Fruit fly (Drosophila melanogaster) whole organism, embryonic: ENCODE data around the gene Mtch.

Experiments used
- ATbp ChIP-seq: fragments of 200-800 bp; sonication (Bioruptor generic); optimal IDR thresholded peaks from 2 replicates; lab custom pipeline; 2017; ENCODE audit warnings: missing biosample characterization, mild to moderate bottlenecking, missing genetic modification characterization, missing genetic modification reagents
- Atf-2 ChIP-seq: fragments of 200-800 bp; sonication (Bioruptor generic); optimal IDR thresholded peaks from 2 replicates; lab custom pipeline; 2016; ENCODE audit warnings: missing biosample characterization, missing genetic modification characterization
- Blimp-1 ChIP-seq: fragments of 200-800 bp; sonication (Bioruptor generic); optimal IDR thresholded peaks from 3 replicates; lab custom pipeline; 2018; ENCODE audit warnings: missing biosample characterization, missing genetic modification characterization, mild to moderate bottlenecking, moderate library complexity, missing genetic modification reagents
- CG10462 ChIP-seq: fragments of 200-800 bp; sonication (Bioruptor generic); optimal IDR thresholded peaks from 2 replicates; lab custom pipeline; 2016; ENCODE audit warnings: missing biosample characterization, missing genetic modification characterization
- CG10959 ChIP-seq: fragments of 200-800 bp; sonication (Bioruptor generic); IDR thresholded peaks from 2 replicates; pipeline ENCODE4 v1.3.6; 2022; ENCODE audit warnings: missing biosample characterization, missing genetic modification characterization
- CG11247 ChIP-seq: fragments of 200-800 bp; sonication (Bioruptor generic); IDR thresholded peaks from 2 replicates; pipeline ENCODE4 v1.3.6; 2022; ENCODE audit warnings: missing biosample characterization, missing genetic modification characterization
- CG13624 ChIP-seq: fragments of 200-800 bp; sonication (Bioruptor generic); optimal IDR thresholded peaks from 2 replicates; lab custom pipeline; 2016; ENCODE audit warnings: missing biosample characterization, missing genetic modification characterization
- CG14860 ChIP-seq: fragments of 200-800 bp; sonication (Bioruptor generic); IDR thresholded peaks from 3 replicates; pipeline ENCODE4 v1.3.6; 2022; ENCODE audit warnings: missing biosample characterization, missing genetic modification characterization; ENCODE audit not compliant: partially characterized antibody
- CG17328 ChIP-seq: fragments of 200-800 bp; sonication (Bioruptor generic); IDR thresholded peaks from 2 replicates; pipeline ENCODE4 v1.3.6; 2022; ENCODE audit warnings: missing biosample characterization, missing genetic modification characterization
- CG17385 ChIP-seq: fragments of 200-800 bp; sonication (Bioruptor generic); optimal IDR thresholded peaks from 3 replicates; lab custom pipeline; 2018; ENCODE audit warnings: missing biosample characterization, mild to moderate bottlenecking, missing genetic modification characterization
- CG17568 ChIP-seq: fragments of 200-800 bp; sonication (Bioruptor generic); optimal IDR thresholded peaks from 2 replicates; lab custom pipeline; 2018; ENCODE audit warnings: missing biosample characterization, mild to moderate bottlenecking, missing genetic modification characterization, moderate library complexity
- CG17612 ChIP-seq: fragments of 200-800 bp; sonication (Bioruptor generic); IDR thresholded peaks from 2 replicates; pipeline ENCODE4 v1.3.6; 2022; ENCODE audit warnings: missing biosample characterization, missing genetic modification characterization
- CG18011 ChIP-seq: fragments of 200-800 bp; sonication (Bioruptor generic); optimal IDR thresholded peaks from 2 replicates; lab custom pipeline; 2017; ENCODE audit warnings: missing biosample characterization, missing genetic modification characterization, mild to moderate bottlenecking, moderate library complexity, missing genotype
- CG30020 ChIP-seq: fragments of 200-800 bp; optimal IDR thresholded peaks from 2 replicates; lab custom pipeline; 2019; ENCODE audit warnings: missing biosample characterization, mild to moderate bottlenecking, missing genetic modification characterization, moderate library complexity
- CG34224 ChIP-seq: fragments of 200-800 bp; sonication (Bioruptor generic); IDR thresholded peaks from 3 replicates; pipeline ENCODE4 v1.3.6; 2022; ENCODE audit warnings: missing biosample characterization, missing genetic modification characterization; ENCODE audit not compliant: partially characterized antibody
- CG4282 ChIP-seq: fragments of 200-800 bp; sonication (Bioruptor generic); optimal IDR thresholded peaks from 2 replicates; lab custom pipeline; 2016; ENCODE audit warnings: missing biosample characterization, missing genetic modification characterization
- CG4404 ChIP-seq: fragments of 200-800 bp; sonication (Bioruptor generic); IDR thresholded peaks from 2 replicates; pipeline ENCODE4 v1.3.6; 2022; ENCODE audit warnings: missing biosample characterization, missing genetic modification characterization
- CG6689 ChIP-seq: fragments of 200-800 bp; sonication (Bioruptor generic); IDR thresholded peaks from 2 replicates; pipeline ENCODE4 v1.3.6; 2022; ENCODE audit warnings: missing biosample characterization, missing genetic modification characterization
- CG8089 ChIP-seq: fragments of 200-800 bp; sonication (Bioruptor generic); optimal IDR thresholded peaks from 3 replicates; lab custom pipeline; 2016; ENCODE audit warnings: missing biosample characterization, missing genetic modification characterization
- D ChIP-seq, 2 experiments: fragments of 200-800 bp in 1 of 2; fragments of >200 bp in 1 of 2; sonication (Bioruptor generic) in 1 of 2; optimal IDR thresholded peaks; 2 replicates in 1 of 2; 3 replicates in 1 of 2; lab custom pipeline; 2017; ENCODE audit warnings: mild to moderate bottlenecking in 1 of 2, missing biosample characterization in 1 of 2, missing genetic modification characterization in 1 of 2, missing genetic modification reagents in 1 of 2
- Dbx ChIP-seq: fragments of 200-800 bp; sonication (Bioruptor generic); IDR thresholded peaks from 3 replicates; pipeline ENCODE4 v1.3.6; 2022; ENCODE audit warnings: missing biosample characterization, missing genetic modification characterization
- Doc2 ChIP-seq: fragments of 200-800 bp; sonication (Bioruptor generic); IDR thresholded peaks from 2 replicates; pipeline ENCODE4 v1.3.6; 2022; ENCODE audit warnings: missing biosample characterization, missing genetic modification characterization
- Hr3 ChIP-seq: fragments of 200-800 bp; sonication (Bioruptor generic); optimal IDR thresholded peaks from 3 replicates; lab custom pipeline; 2016; ENCODE audit warnings: missing biosample characterization, missing genetic modification characterization
- NK7.1 ChIP-seq: fragments of 200-800 bp; sonication (Bioruptor generic); optimal IDR thresholded peaks from 3 replicates; lab custom pipeline; 2016; ENCODE audit warnings: missing biosample characterization, missing genetic modification characterization
- Oaz ChIP-seq: fragments of 200-800 bp; sonication (Bioruptor generic); IDR thresholded peaks from 2 replicates; pipeline ENCODE4 v1.3.6; 2022; ENCODE audit warnings: missing biosample characterization, missing genetic modification characterization
- Sin3A ChIP-seq: fragments of >200 bp; optimal IDR thresholded peaks from 2 replicates; lab custom pipeline; 2018
- Six4 ChIP-seq: fragments of 200-800 bp; sonication (Bioruptor generic); optimal IDR thresholded peaks from 2 replicates; lab custom pipeline; 2016; ENCODE audit warnings: missing biosample characterization, missing genetic modification characterization
- bab2 ChIP-seq: fragments of 200-800 bp; sonication (Bioruptor generic); optimal IDR thresholded peaks from 2 replicates; lab custom pipeline; 2016; ENCODE audit warnings: missing biosample characterization, missing genetic modification characterization
- cad ChIP-seq: fragments of >200 bp; optimal IDR thresholded peaks from 2 replicates; lab custom pipeline; 2017; ENCODE audit warnings: missing biosample characterization, missing genetic modification characterization
- chm ChIP-seq: fragments of 200-800 bp; sonication (Bioruptor generic); IDR thresholded peaks from 2 replicates; pipeline ENCODE4 v1.3.6; 2022; ENCODE audit warnings: missing biosample characterization, missing genetic modification characterization
- da ChIP-seq: fragments of 200-800 bp; sonication (Bioruptor generic); optimal IDR thresholded peaks from 2 replicates; lab custom pipeline; 2016; ENCODE audit warnings: missing biosample characterization, missing genetic modification characterization
- dati ChIP-seq: fragments of 200-800 bp; sonication (Bioruptor generic); IDR thresholded peaks from 2 replicates; pipeline ENCODE4 v1.3.6; 2022; ENCODE audit warnings: missing biosample characterization, missing genetic modification characterization
- dmrt99B ChIP-seq: fragments of 200-800 bp; sonication (Bioruptor generic); optimal IDR thresholded peaks from 2 replicates; lab custom pipeline; 2018; ENCODE audit warnings: missing biosample characterization, mild to moderate bottlenecking, missing genetic modification characterization, moderate library complexity
- dysf ChIP-seq: fragments of 200-800 bp; sonication (Bioruptor generic); IDR thresholded peaks from 3 replicates; pipeline ENCODE4 v1.3.6; 2022; ENCODE audit warnings: missing biosample characterization, missing genetic modification characterization
- esg ChIP-seq: fragments of 200-800 bp; sonication (Bioruptor generic); conservative IDR thresholded peaks from 2 replicates; pipeline ENCODE4 v1.3.6; 2022; ENCODE audit warnings: missing biosample characterization, missing genetic modification characterization
- gsb ChIP-seq: fragments of 200-800 bp; sonication (Bioruptor generic); IDR thresholded peaks from 2 replicates; pipeline ENCODE4 v1.3.6; 2022; ENCODE audit warnings: missing biosample characterization, missing genetic modification characterization
- hb ChIP-seq: fragments of 200-800 bp; sonication (Bioruptor generic); IDR thresholded peaks from 3 replicates; pipeline ENCODE4 v1.3.6; 2022; ENCODE audit warnings: missing biosample characterization, missing genetic modification characterization; ENCODE audit not compliant: partially characterized antibody
- kay ChIP-seq: fragments of 200-800 bp; sonication (Bioruptor generic); optimal IDR thresholded peaks from 2 replicates; lab custom pipeline; 2016; ENCODE audit warnings: missing biosample characterization, missing genetic modification characterization
- knrl ChIP-seq: fragments of 200-800 bp; sonication (Bioruptor generic); IDR thresholded peaks from 3 replicates; pipeline ENCODE4 v1.3.6; 2022; ENCODE audit warnings: missing biosample characterization, missing genetic modification characterization; ENCODE audit not compliant: partially characterized antibody
- otp ChIP-seq: fragments of 200-800 bp; sonication (Bioruptor generic); IDR thresholded peaks from 3 replicates; pipeline ENCODE4, ENCODE4 v1.3.6; 2022; ENCODE audit warnings: missing biosample characterization, missing genetic modification characterization
- pfk ChIP-seq: fragments of 200-800 bp; sonication (Bioruptor generic); optimal IDR thresholded peaks from 2 replicates; lab custom pipeline; 2018; ENCODE audit warnings: missing biosample characterization, mild to moderate bottlenecking, missing genetic modification characterization, moderate library complexity
- repo ChIP-seq: fragments of 200-800 bp; sonication (Bioruptor generic); optimal IDR thresholded peaks from 2 replicates; lab custom pipeline; 2016; ENCODE audit warnings: missing biosample characterization, missing genetic modification characterization
- slp2 ChIP-seq: fragments of 200-800 bp; sonication (Bioruptor generic); optimal IDR thresholded peaks from 2 replicates; lab custom pipeline; 2016; ENCODE audit warnings: missing biosample characterization, missing genetic modification characterization
- sna ChIP-seq: fragments of 200-800 bp; sonication (Bioruptor generic); IDR thresholded peaks from 2 replicates; pipeline ENCODE4 v1.3.6; 2022; ENCODE audit warnings: missing biosample characterization, missing genetic modification characterization; ENCODE audit not compliant: partially characterized antibody
- trem ChIP-seq: fragments of 200-800 bp; optimal IDR thresholded peaks from 3 replicates; lab custom pipeline; 2019; ENCODE audit warnings: missing biosample characterization, mild to moderate bottlenecking, missing genetic modification characterization, moderate library complexity
- unc-4 ChIP-seq: fragments of 200-800 bp; sonication (Bioruptor generic); IDR thresholded peaks from 2 replicates; pipeline ENCODE4 v1.3.6; 2022; ENCODE audit warnings: missing biosample characterization, missing genetic modification characterization; ENCODE audit not compliant: partially characterized antibody
- zfh1 ChIP-seq: fragments of 200-800 bp; sonication (Bioruptor generic); IDR thresholded peaks from 3 replicates; pipeline ENCODE4 v1.3.6; 2022; ENCODE audit warnings: missing biosample characterization, missing genetic modification characterization
- zfh2 ChIP-seq: fragments of 200-800 bp; sonication (Bioruptor generic); optimal IDR thresholded peaks from 2 replicates; lab custom pipeline; 2016; ENCODE audit warnings: missing biosample characterization, missing genetic modification characterization

Gene Mtch

dm6 chr3L:223019-223902 is 38.8 kb downstream of the Mtch start, which contains the start of the genes pyx and CG33229 (continued):
- TF ChIP-seq pfk, result no peak
- TF ChIP-seq CG14860 (GFP tag; lab: Robert Waterston, UW), result no peak
- TF ChIP-seq chm (GFP tag; lab: Robert Waterston, UW), result peak; percentile 37; the same call in 1 of the 2 replicates
- no peak for TF ChIP-seq D (optimal IDR thresholded peaks at IDR 0.05; lab: Kevin White, UChicago)
- TF ChIP-seq D (GFP tag; optimal IDR thresholded peaks at IDR 0.05; lab: Kevin White, UChicago), result peak; percentile 76
- peak; percentile 19; the same call in 1 of the 2 replicates for TF ChIP-seq sna (GFP tag; lab: Robert Waterston, UW)
- no peak for TF ChIP-seq knrl (GFP tag; lab: Robert Waterston, UW)
- no peak for TF ChIP-seq cad
- TF ChIP-seq CG10959, result 0 out of 2 replicates have a peak, but pooled peaks have one; percentile 21
- peak; percentile 86 for TF ChIP-seq Dbx
- TF ChIP-seq CG11247 (GFP tag; lab: Robert Waterston, UW), result peak; percentile 68
- peak; percentile 68 for TF ChIP-seq CG17385
- peak; percentile 66 for TF ChIP-seq Oaz (GFP tag; lab: Robert Waterston, UW)
- no peak for TF ChIP-seq dati (GFP tag; lab: Robert Waterston, UW)
- peak; percentile 80; the same call in 1 of the 2 replicates for TF ChIP-seq CG6689 (GFP tag; lab: Robert Waterston, UW)
- TF ChIP-seq slp2, result peak; percentile 69
- TF ChIP-seq CG4404 (GFP tag; lab: Robert Waterston, UW), result peak; percentile 80
- TF ChIP-seq CG8089 (GFP tag; lab: Kevin White, UChicago), result peak; percentile 66
- TF ChIP-seq repo (GFP tag; lab: Kevin White, UChicago), result peak; percentile 57
- peak; percentile 78 for TF ChIP-seq Atf-2 (GFP tag; lab: Kevin White, UChicago)
- peak; percentile 68 for TF ChIP-seq kay (GFP tag; lab: Kevin White, UChicago)
- peak; percentile 47 for TF ChIP-seq CG10462 (GFP tag; lab: Kevin White, UChicago)
- TF ChIP-seq CG34224 (GFP tag; lab: Robert Waterston, UW), result no peak
- peak; percentile 50 for TF ChIP-seq CG17612 (GFP tag; lab: Robert Waterston, UW)
- peak; percentile 87 for TF ChIP-seq Hr3 (GFP tag; lab: Kevin White, UChicago)
- TF ChIP-seq zfh1 (GFP tag; lab: Robert Waterston, UW), result peak; percentile 67
- TF ChIP-seq dysf (GFP tag; lab: Robert Waterston, UW), result peak; percentile 91
- TF ChIP-seq CG17328 (GFP tag; lab: Robert Waterston, UW), result peak; percentile 45; the same call in 1 of the 2 replicates
- TF ChIP-seq CG30020 (tag; lab: Kevin White, UChicago), result peak; percentile 59
- peak; percentile 45 for TF ChIP-seq NK7.1 (GFP tag; lab: Kevin White, UChicago)
- TF ChIP-seq esg (GFP tag; lab: Robert Waterston, UW), result peak; percentile 77; the same call in 1 of the 2 replicates
- TF ChIP-seq Six4 (GFP tag; lab: Kevin White, UChicago), result peak; percentile 78
- no peak for TF ChIP-seq CG4282 (GFP tag; lab: Kevin White, UChicago)
- peak; percentile 57 for TF ChIP-seq ATbp (GFP tag; lab: Kevin White, UChicago)
- TF ChIP-seq CG13624, result peak; percentile 71
- TF ChIP-seq CG18011 (GFP tag; lab: Kevin White, UChicago), result peak; percentile 57
- TF ChIP-seq bab2 (GFP tag; lab: Kevin White, UChicago), result peak; percentile 87
- peak; percentile 81 for TF ChIP-seq dmrt99B (tag; lab: Kevin White, UChicago)
- TF ChIP-seq hb, result no peak
- no peak for TF ChIP-seq otp (GFP tag; lab: Robert Waterston, UW)
- TF ChIP-seq Blimp-1 (GFP tag; lab: Kevin White, UChicago), result no peak
- peak; percentile 33 for TF ChIP-seq trem (tag; lab: Kevin White, UChicago)
- peak; percentile 61 for TF ChIP-seq da (GFP tag; lab: Kevin White, UChicago)
- peak; percentile 75 for TF ChIP-seq gsb (GFP tag; lab: Robert Waterston, UW)
- TF ChIP-seq Doc2 (GFP tag; lab: Robert Waterston, UW), result 0 out of 2 replicates have a peak, but pooled peaks have one; percentile 45
- no peak for TF ChIP-seq CG17568 (GFP tag; lab: Kevin White, UChicago)
- TF ChIP-seq zfh2 (GFP tag; lab: Kevin White, UChicago), result peak; percentile 94
- TF ChIP-seq Sin3A (lab: Kevin White, UChicago), result no peak
- TF ChIP-seq unc-4 (GFP tag; lab: Robert Waterston, UW), result 0 out of 2 replicates have a peak, but pooled peaks have one; percentile 27
